Worm (Caenorhabditis elegans) whole organism, L2 larva: ENCODE measurements around the gene F23A7.5.

Experiments used
- R02D3.7 ChIP-seq: fragments of 150-350 bp; optimal IDR thresholded peaks from 2 replicates; lab custom pipeline; 2014; ENCODE audit warnings: missing biosample characterization, missing genetic modification characterization
- alr-1 ChIP-seq: fragments of 150-350 bp; optimal IDR thresholded peaks from 2 replicates; lab custom pipeline; 2014; ENCODE audit warnings: missing biosample characterization, missing genetic modification characterization
- lin-11 ChIP-seq: fragments of 150-350 bp; sonication (generic microtip); optimal IDR thresholded peaks from 2 replicates; lab custom pipeline; 2014; ENCODE audit warnings: missing biosample characterization, missing genetic modification characterization, inconsistent platforms, mixed read lengths
- nhr-10 ChIP-seq: sonication (generic microtip); optimal IDR thresholded peaks from 2 replicates; lab custom pipeline; 2017; ENCODE audit warnings: missing biosample characterization, missing genetic modification characterization
- skn-1 ChIP-seq: sonication (generic microtip); optimal IDR thresholded peaks from 2 replicates; lab custom pipeline; 2017; ENCODE audit warnings: missing biosample characterization, missing genetic modification characterization
- sma-9 ChIP-seq, 2 experiments: fragments of 150-350 bp in 1 of 2; sonication (generic microtip) in 1 of 2; optimal IDR thresholded peaks; 2 replicates each; lab custom pipeline; 2014 to 2016; ENCODE audit warnings: missing genetic modification characterization in 2 of 2, mild to moderate bottlenecking in 1 of 2, missing biosample characterization in 1 of 2, missing compliant biosample characterization in 1 of 2, missing genetic modification reagents in 1 of 2, moderate library complexity in 1 of 2

- TF ChIP-seq skn-1 (tag; lab: Kevin White, UChicago) (no peak), nhr-10 (no peak), R02D3.7 (tag; lab: Kevin White, UChicago) (no peak), alr-1 (tag; lab: Kevin White, UChicago) (no peak), lin-11 (tag; lab: Kevin White, UChicago) (no peak), sma-9 (GFP tag; optimal IDR thresholded peaks at IDR 0.05; lab: Kevin White, UChicago) (no peak), sma-9 (tag; optimal IDR thresholded peaks at IDR 0.05; lab: Kevin White, UChicago) (no peak)
Observed at ce11 chrX:16258503-16258902, 29.8 kb downstream of the F23A7.5 start.
